Fruit fly (Drosophila melanogaster) whole organism, embryonic: ENCODE results near the gene CG46308.
A peak's percentile ranks its signal among the peaks of the same experiment; 100 is the strongest.

Source experiments
- B-H1 ChIP-seq: fragments of 200-800 bp; sonication (Bioruptor generic); IDR thresholded peaks from 3 replicates; pipeline ENCODE4 v1.3.6; 2022; ENCODE audit warnings: missing biosample characterization, missing genetic modification characterization
- CG10543 ChIP-seq: fragments of 200-800 bp; sonication (Bioruptor generic); optimal IDR thresholded peaks from 3 replicates; lab custom pipeline; 2017; ENCODE audit warnings: missing biosample characterization, mild to moderate bottlenecking, missing genetic modification characterization, moderate library complexity
- CG11560 ChIP-seq: fragments of 200-800 bp; sonication (Bioruptor generic); IDR thresholded peaks from 3 replicates; pipeline ENCODE4 v1.3.6; 2022; ENCODE audit warnings: missing biosample characterization, missing genetic modification characterization
- CG12155 ChIP-seq: fragments of 200-800 bp; sonication (Bioruptor generic); optimal IDR thresholded peaks from 3 replicates; lab custom pipeline; 2016; ENCODE audit warnings: missing biosample characterization, missing genetic modification characterization
- CG14860 ChIP-seq: fragments of 200-800 bp; sonication (Bioruptor generic); IDR thresholded peaks from 3 replicates; pipeline ENCODE4 v1.3.6; 2022; ENCODE audit warnings: missing biosample characterization, missing genetic modification characterization; ENCODE audit not compliant: partially characterized antibody
- CG16863 ChIP-seq: fragments of 200-800 bp; sonication (Bioruptor generic); optimal IDR thresholded peaks from 3 replicates; lab custom pipeline; 2016; ENCODE audit warnings: missing biosample characterization, missing genetic modification characterization
- CG17359 ChIP-seq: fragments of 200-800 bp; sonication (Bioruptor generic); optimal IDR thresholded peaks from 3 replicates; lab custom pipeline; 2018; ENCODE audit warnings: missing biosample characterization, mild to moderate bottlenecking, missing genetic modification characterization, moderate library complexity
- CG1832 ChIP-seq: fragments of 200-800 bp; sonication (Bioruptor generic); optimal IDR thresholded peaks from 2 replicates; lab custom pipeline; 2017; ENCODE audit warnings: missing biosample characterization, mild to moderate bottlenecking, missing genetic modification characterization, inconsistent platforms
- CG18599 ChIP-seq: fragments of 200-800 bp; sonication (Bioruptor generic); optimal IDR thresholded peaks from 3 replicates; lab custom pipeline; 2017; ENCODE audit warnings: missing biosample characterization, missing genetic modification characterization, mild to moderate bottlenecking, moderate library complexity, missing genetic modification reagents
- CG34376 ChIP-seq: fragments of 200-800 bp; sonication (Bioruptor generic); optimal IDR thresholded peaks from 2 replicates; lab custom pipeline; 2018; ENCODE audit warnings: missing biosample characterization, mild to moderate bottlenecking, missing genetic modification characterization
- CG4282 ChIP-seq: fragments of 200-800 bp; sonication (Bioruptor generic); optimal IDR thresholded peaks from 2 replicates; lab custom pipeline; 2016; ENCODE audit warnings: missing biosample characterization, missing genetic modification characterization
- CG6175 ChIP-seq: fragments of 200-800 bp; sonication (Bioruptor generic); IDR thresholded peaks from 3 replicates; pipeline ENCODE4 v1.3.6; 2022; ENCODE audit warnings: missing biosample characterization, missing genetic modification characterization
- CG6765 ChIP-seq: fragments of 200-800 bp; sonication (Bioruptor generic); optimal IDR thresholded peaks from 3 replicates; lab custom pipeline; 2017; ENCODE audit warnings: missing biosample characterization, mild to moderate bottlenecking, missing genetic modification characterization
- CG7271 ChIP-seq: fragments of 200-800 bp; sonication (Bioruptor generic); optimal IDR thresholded peaks from 2 replicates; lab custom pipeline; 2018; ENCODE audit warnings: missing biosample characterization, mild to moderate bottlenecking, missing genetic modification characterization, moderate library complexity
- CG7745 ChIP-seq: fragments of 200-800 bp; sonication (Bioruptor generic); optimal IDR thresholded peaks from 2 replicates; lab custom pipeline; 2018; ENCODE audit warnings: missing biosample characterization, mild to moderate bottlenecking, missing genetic modification characterization, moderate library complexity
- CG7928 ChIP-seq: fragments of 200-800 bp; sonication (Bioruptor generic); optimal IDR thresholded peaks from 2 replicates; lab custom pipeline; 2017; ENCODE audit warnings: missing biosample characterization, mild to moderate bottlenecking, missing genetic modification characterization
- CG7987 ChIP-seq: fragments of 200-800 bp; sonication (Bioruptor generic); optimal IDR thresholded peaks from 2 replicates; lab custom pipeline; 2018; ENCODE audit warnings: missing biosample characterization, mild to moderate bottlenecking, missing genetic modification characterization, moderate library complexity
- CG8290 ChIP-seq, 3 experiments: fragments of 200-800 bp; sonication (Bioruptor generic); optimal IDR thresholded peaks; 2 replicates each; lab custom pipeline; 2016 to 2019; ENCODE audit warnings: missing biosample characterization in 3 of 3, missing genetic modification characterization in 3 of 3, mild to moderate bottlenecking in 2 of 3, moderate library complexity in 1 of 3
- CoRest ChIP-seq: fragments of 200-800 bp; sonication (Bioruptor generic); optimal IDR thresholded peaks from 3 replicates; lab custom pipeline; 2018; ENCODE audit warnings: missing biosample characterization, mild to moderate bottlenecking, missing genetic modification characterization, moderate library complexity
- D19A ChIP-seq: fragments of 200-800 bp; optimal IDR thresholded peaks from 3 replicates; lab custom pipeline; 2019; ENCODE audit warnings: missing biosample characterization, mild to moderate bottlenecking, missing genetic modification characterization, moderate library complexity
- Dad ChIP-seq: fragments of 200-800 bp; sonication (Bioruptor generic); optimal IDR thresholded peaks from 3 replicates; lab custom pipeline; 2016; ENCODE audit warnings: missing biosample characterization, missing genetic modification characterization
- GATAe ChIP-seq: fragments of 200-800 bp; sonication (Bioruptor generic); conservative IDR thresholded peaks from 2 replicates; pipeline ENCODE4 v1.3.6; 2022; ENCODE audit warnings: missing biosample characterization, missing genetic modification characterization
- HLH54F ChIP-seq: fragments of 200-800 bp; sonication (Bioruptor generic); optimal IDR thresholded peaks from 3 replicates; lab custom pipeline; 2016; ENCODE audit warnings: missing biosample characterization, missing genetic modification characterization
- Hey ChIP-seq: fragments of 200-800 bp; sonication (Bioruptor generic); optimal IDR thresholded peaks from 3 replicates; lab custom pipeline; 2018; ENCODE audit warnings: missing biosample characterization, mild to moderate bottlenecking, missing genetic modification characterization
- Hr78 ChIP-seq, 2 experiments: fragments of 200-800 bp in 1 of 2; fragments of >200 bp in 1 of 2; sonication (Bioruptor generic) in 1 of 2; optimal IDR thresholded peaks; 2 replicates each; lab custom pipeline; 2017 to 2019; ENCODE audit warnings: missing biosample characterization in 2 of 2, missing genetic modification characterization in 2 of 2, mild to moderate bottlenecking in 1 of 2, moderate library complexity in 1 of 2
- Lim3 ChIP-seq: fragments of 200-800 bp; sonication (Bioruptor generic); IDR thresholded peaks from 2 replicates; pipeline ENCODE4 v1.3.6; 2022; ENCODE audit warnings: missing biosample characterization, missing genetic modification characterization
- Nf-YC ChIP-seq: fragments of 200-800 bp; optimal IDR thresholded peaks from 3 replicates; lab custom pipeline; 2019; ENCODE audit warnings: missing biosample characterization, mild to moderate bottlenecking, missing genetic modification characterization, moderate library complexity
- ap ChIP-seq: fragments of 200-800 bp; sonication (Bioruptor generic); IDR thresholded peaks from 2 replicates; pipeline ENCODE4 v1.3.6; 2022; ENCODE audit warnings: missing biosample characterization, missing genetic modification characterization
- br ChIP-seq: fragments of >200 bp; optimal IDR thresholded peaks from 2 replicates; lab custom pipeline; 2017
- caup ChIP-seq: fragments of 200-800 bp; sonication (Bioruptor generic); optimal IDR thresholded peaks from 3 replicates; lab custom pipeline; 2017; ENCODE audit warnings: missing biosample characterization, mild to moderate bottlenecking, missing genetic modification characterization, moderate library complexity; ENCODE audit not compliant: severe bottlenecking
- chinmo ChIP-seq: fragments of 200-800 bp; sonication (Bioruptor generic); IDR thresholded peaks from 4 replicates; pipeline ENCODE4 v1.3.6; 2022; ENCODE audit warnings: missing biosample characterization, missing genetic modification characterization; ENCODE audit not compliant: partially characterized antibody
- crol ChIP-seq: fragments of 200-800 bp; sonication (Bioruptor generic); IDR thresholded peaks from 2 replicates; pipeline ENCODE4 v1.3.6; 2022; ENCODE audit warnings: missing biosample characterization, missing genetic modification characterization
- cwo ChIP-seq: fragments of 200-800 bp; sonication (Bioruptor generic); optimal IDR thresholded peaks from 3 replicates; lab custom pipeline; 2017; ENCODE audit warnings: missing biosample characterization, missing genetic modification characterization, mild to moderate bottlenecking, moderate library complexity, missing genetic modification reagents
- dan ChIP-seq: fragments of 200-800 bp; sonication (Bioruptor generic); IDR thresholded peaks from 2 replicates; pipeline ENCODE4 v1.3.6; 2022; ENCODE audit warnings: missing biosample characterization, missing genetic modification characterization
- ems ChIP-seq: fragments of 200-800 bp; sonication (Bioruptor generic); optimal IDR thresholded peaks from 3 replicates; lab custom pipeline; 2016; ENCODE audit warnings: missing biosample characterization, missing genetic modification characterization
- exex ChIP-seq: fragments of 200-800 bp; sonication (Bioruptor generic); optimal IDR thresholded peaks from 4 replicates; lab custom pipeline; 2018; ENCODE audit warnings: missing biosample characterization, mild to moderate bottlenecking, missing genetic modification characterization, moderate library complexity
- fd96Cb ChIP-seq: fragments of 200-800 bp; sonication (Bioruptor generic); optimal IDR thresholded peaks from 2 replicates; lab custom pipeline; 2018; ENCODE audit warnings: missing biosample characterization, mild to moderate bottlenecking, missing genetic modification characterization, moderate library complexity
- grn ChIP-seq: fragments of 200-800 bp; sonication (Bioruptor generic); optimal IDR thresholded peaks from 3 replicates; lab custom pipeline; 2017; ENCODE audit warnings: missing biosample characterization, missing genetic modification characterization
- gsb-n ChIP-seq: fragments of 200-800 bp; sonication (Bioruptor generic); optimal IDR thresholded peaks from 3 replicates; lab custom pipeline; 2018; ENCODE audit warnings: missing biosample characterization, mild to moderate bottlenecking, missing genetic modification characterization
- hbn ChIP-seq: fragments of 200-800 bp; sonication (Bioruptor generic); IDR thresholded peaks from 2 replicates; pipeline ENCODE4 v1.3.6; 2022; ENCODE audit warnings: missing biosample characterization, missing genetic modification characterization; ENCODE audit not compliant: partially characterized antibody
- knrl ChIP-seq: fragments of 200-800 bp; sonication (Bioruptor generic); IDR thresholded peaks from 3 replicates; pipeline ENCODE4 v1.3.6; 2022; ENCODE audit warnings: missing biosample characterization, missing genetic modification characterization; ENCODE audit not compliant: partially characterized antibody
- lab ChIP-seq: fragments of 200-800 bp; sonication (Bioruptor generic); optimal IDR thresholded peaks from 3 replicates; lab custom pipeline; 2017; ENCODE audit warnings: missing biosample characterization, missing genetic modification characterization, mild to moderate bottlenecking, moderate library complexity, missing genetic modification reagents
- mirr ChIP-seq: fragments of 200-800 bp; sonication (Bioruptor generic); optimal IDR thresholded peaks from 3 replicates; lab custom pipeline; 2018; ENCODE audit warnings: missing biosample characterization, mild to moderate bottlenecking, missing genetic modification characterization
- mld ChIP-seq: fragments of 200-800 bp; sonication (Bioruptor generic); IDR thresholded peaks from 3 replicates; pipeline ENCODE4 v1.3.6; 2022; ENCODE audit warnings: missing biosample characterization, missing genetic modification characterization; ENCODE audit not compliant: partially characterized antibody
- psq ChIP-seq: fragments of 200-800 bp; sonication (Bioruptor generic); optimal IDR thresholded peaks from 2 replicates; lab custom pipeline; 2017; ENCODE audit warnings: missing biosample characterization, missing genetic modification characterization
- ro ChIP-seq: fragments of 200-800 bp; sonication (Bioruptor generic); IDR thresholded peaks from 2 replicates; pipeline ENCODE4 v1.3.6; 2022; ENCODE audit warnings: missing biosample characterization, missing genetic modification characterization
- sd ChIP-seq: fragments of 200-800 bp; sonication (Bioruptor generic); optimal IDR thresholded peaks from 3 replicates; lab custom pipeline; 2018; ENCODE audit warnings: missing biosample characterization, mild to moderate bottlenecking, missing genetic modification characterization, moderate library complexity
- sug ChIP-seq: fragments of 200-800 bp; optimal IDR thresholded peaks from 2 replicates; lab custom pipeline; 2019; ENCODE audit warnings: missing biosample characterization, mild to moderate bottlenecking, missing genetic modification characterization, moderate library complexity
- wor ChIP-seq: fragments of 200-800 bp; sonication (Bioruptor generic); IDR thresholded peaks from 2 replicates; pipeline ENCODE4 v1.3.6; 2022; ENCODE audit warnings: missing biosample characterization, missing genetic modification characterization
- zf30C ChIP-seq: fragments of 200-800 bp; sonication (Bioruptor generic); optimal IDR thresholded peaks from 3 replicates; lab custom pipeline; 2018; ENCODE audit warnings: missing biosample characterization, mild to moderate bottlenecking, missing genetic modification characterization

Gene CG46308

dm6 chr2L:13436791-13437190, 24.8 kb upstream of the CG46308 start:
- peak; percentile 26 for TF ChIP-seq CG18599 (GFP tag; lab: Kevin White, UChicago)
- TF ChIP-seq chinmo, result 0 out of 4 replicates have a peak, but pooled peaks have one; percentile 50
- TF ChIP-seq fd96Cb (tag; lab: Kevin White, UChicago), result no peak
- TF ChIP-seq sug (tag; lab: Kevin White, UChicago), result peak; percentile 94
- no peak for TF ChIP-seq HLH54F (GFP tag; lab: Kevin White, UChicago)
- TF ChIP-seq B-H1 (GFP tag; lab: Robert Waterston, UW), result no peak
- no peak for TF ChIP-seq gsb-n
- peak; percentile 86 for TF ChIP-seq CG34376 (GFP tag; lab: Kevin White, UChicago)
- peak; percentile 99 for TF ChIP-seq exex (tag; lab: Kevin White, UChicago)
- TF ChIP-seq Lim3 (GFP tag; lab: Robert Waterston, UW), result peak; percentile 73; the same call in 1 of the 2 replicates
- no peak for TF ChIP-seq hbn
- peak; percentile 43 for TF ChIP-seq lab (GFP tag; lab: Kevin White, UChicago)
- peak; percentile 35 for TF ChIP-seq caup (GFP tag; lab: Kevin White, UChicago)
- peak; percentile 12 for TF ChIP-seq CG10543 (GFP tag; lab: Kevin White, UChicago)
- no peak for TF ChIP-seq CG16863
- no peak for TF ChIP-seq wor
- no peak for TF ChIP-seq knrl
- TF ChIP-seq sd (tag; lab: Kevin White, UChicago), result peak; percentile 55
- peak; percentile 91 for TF ChIP-seq mirr (GFP tag; lab: Kevin White, UChicago)
- no peak for TF ChIP-seq mld
- peak in 1 of 2 experiments; percentile 16 for TF ChIP-seq Hr78 (GFP tag; optimal IDR thresholded peaks at IDR 0.05; lab: Kevin White, UChicago)
- no peak for TF ChIP-seq crol (GFP tag; lab: Robert Waterston, UW)
- TF ChIP-seq Nf-YC (tag; lab: Kevin White, UChicago), result no peak
- no peak for TF ChIP-seq br (lab: Kevin White, UChicago)
- peak; percentile 74 for TF ChIP-seq GATAe (GFP tag; lab: Robert Waterston, UW)
- peak; percentile 82 for TF ChIP-seq cwo (GFP tag; lab: Kevin White, UChicago)
- no peak for TF ChIP-seq ems (GFP tag; lab: Kevin White, UChicago)
- 0 out of 3 replicates have a peak, but pooled peaks have one; percentile 32 for TF ChIP-seq CG6175 (GFP tag; lab: Robert Waterston, UW)
- peak; percentile 21 for TF ChIP-seq Hey (tag; lab: Kevin White, UChicago)
- no peak for TF ChIP-seq psq (GFP tag; lab: Kevin White, UChicago)
- TF ChIP-seq grn, result peak; percentile 85
- TF ChIP-seq CG14860 (GFP tag; lab: Robert Waterston, UW), result no peak

dm6 chr2L:13445249-13445846, 16.2 kb upstream of the CG46308 start, which contains the start of gene Hacd2:
Gene Hacd2, minus strand, starts transcription at chr2L:13445651.
- TF ChIP-seq CG7987 (no peak), CG7928 (GFP tag; lab: Kevin White, UChicago) (no peak), ap (GFP tag; lab: Robert Waterston, UW) (no peak), ro (GFP tag; lab: Robert Waterston, UW) (no peak), CG8290 (GFP tag; optimal IDR thresholded peaks at IDR 0.05; lab: Kevin White, UChicago) (no peak), CG8290 (tag; optimal IDR thresholded peaks at IDR 0.05; lab: Kevin White, UChicago) (peak in 1 of 2 experiments; percentile 78), zf30C (GFP tag; lab: Kevin White, UChicago) (no peak), CG1832 (GFP tag; lab: Kevin White, UChicago) (no peak), dan (no peak), CG4282 (GFP tag; lab: Kevin White, UChicago) (no peak), CG7271 (no peak), CG12155 (GFP tag; lab: Kevin White, UChicago) (no peak), CG11560 (no peak), CG17359 (tag; lab: Kevin White, UChicago) (no peak), CoRest (tag; lab: Kevin White, UChicago) (peak; percentile 65), Dad (GFP tag; lab: Kevin White, UChicago) (peak; percentile 65), D19A (tag; lab: Kevin White, UChicago) (no peak), CG7745 (tag; lab: Kevin White, UChicago) (no peak), CG6765 (no peak)
